Worm (Caenorhabditis elegans): ENCODE data around the gene K05F1.10.

- TF ChIP-seq aly-1 (tag; optimal IDR thresholded peaks at IDR 0.05) (no peak), ama-1 (optimal IDR thresholded peaks at IDR 0.05) (no peak)
Observed at ce11 chrII:5819655-5820054, 14.4 kb upstream of the K05F1.10 start.
